Worm (Caenorhabditis elegans) whole organism, L2 larva: ENCODE results near the gene sftb-6.
"Not testable (repeated sequence)": the region's sequence is repeated elsewhere in the genome, so short reads cannot be mapped to it uniquely, and the experiment has no call there.

Experiments used
- F13H6.1 ChIP-seq: sonication (generic microtip); optimal IDR thresholded peaks from 2 replicates; lab custom pipeline; 2016; ENCODE audit warnings: missing genetic modification characterization, missing compliant biosample characterization
- R02D3.7 ChIP-seq: fragments of 150-350 bp; optimal IDR thresholded peaks from 2 replicates; lab custom pipeline; 2014; ENCODE audit warnings: missing biosample characterization, missing genetic modification characterization
- Y55F3AM.14 ChIP-seq: fragments of 200-800 bp; sonication (Bioruptor generic); optimal IDR thresholded peaks from 2 replicates; lab custom pipeline; 2018; ENCODE audit warnings: mild to moderate bottlenecking, missing genetic modification characterization, missing compliant biosample characterization
- ama-1 ChIP-seq: fragments of 150-350 bp; optimal IDR thresholded peaks from 2 replicates; lab custom pipeline; 2018; ENCODE audit warnings: inconsistent platforms
- blmp-1 ChIP-seq: sonication (generic microtip); optimal IDR thresholded peaks from 2 replicates; lab custom pipeline; 2017; ENCODE audit warnings: missing genetic modification characterization, mild to moderate bottlenecking, missing compliant biosample characterization, antibody characterized with exemption, moderate library complexity; ENCODE audit not compliant: insufficient read depth
- ceh-82 ChIP-seq: fragments of 150-350 bp; optimal IDR thresholded peaks from 2 replicates; lab custom pipeline; 2014; ENCODE audit warnings: missing biosample characterization, missing genetic modification characterization
- egl-27 ChIP-seq: sonication (generic microtip); optimal IDR thresholded peaks from 3 replicates; lab custom pipeline; 2017; ENCODE audit warnings: missing biosample characterization, missing genetic modification reagents, missing genetic modification characterization
- elt-1 ChIP-seq: fragments of 150-350 bp; optimal IDR thresholded peaks from 2 replicates; lab custom pipeline; 2014; ENCODE audit warnings: missing biosample characterization, missing genetic modification characterization
- elt-3 ChIP-seq: sonication (generic microtip); optimal IDR thresholded peaks from 2 replicates; lab custom pipeline; 2017; ENCODE audit warnings: missing biosample characterization, missing genetic modification characterization
- gmeb-1 ChIP-seq: fragments of 150-350 bp; optimal IDR thresholded peaks from 2 replicates; lab custom pipeline; 2014; ENCODE audit warnings: missing biosample characterization, missing genetic modification characterization
- lin-11 ChIP-seq: fragments of 150-350 bp; sonication (generic microtip); optimal IDR thresholded peaks from 2 replicates; lab custom pipeline; 2014; ENCODE audit warnings: missing biosample characterization, missing genetic modification characterization, inconsistent platforms, mixed read lengths
- mab-5 ChIP-seq: fragments of 150-350 bp; optimal IDR thresholded peaks from 2 replicates; lab custom pipeline; 2014; ENCODE audit warnings: missing biosample characterization, missing genetic modification characterization
- nhr-11 ChIP-seq: fragments of 150-350 bp; optimal IDR thresholded peaks from 2 replicates; lab custom pipeline; 2014; ENCODE audit warnings: missing biosample characterization, missing genetic modification characterization
- nhr-21 ChIP-seq: fragments of 150-350 bp; optimal IDR thresholded peaks from 2 replicates; lab custom pipeline; 2014; ENCODE audit warnings: missing biosample characterization, missing genetic modification characterization
- nhr-237 ChIP-seq: fragments of 150-350 bp; optimal IDR thresholded peaks from 2 replicates; lab custom pipeline; 2014; ENCODE audit warnings: missing biosample characterization, missing genetic modification characterization
- nhr-25 ChIP-seq: fragments of 150-350 bp; sonication (generic microtip); optimal IDR thresholded peaks from 3 replicates; lab custom pipeline; 2014; ENCODE audit warnings: missing biosample characterization, missing genetic modification characterization
- nhr-6 ChIP-seq: fragments of 150-350 bp; optimal IDR thresholded peaks from 2 replicates; lab custom pipeline; 2014; ENCODE audit warnings: missing biosample characterization, missing genetic modification characterization
- peb-1 ChIP-seq: fragments of 150-350 bp; optimal IDR thresholded peaks from 2 replicates; lab custom pipeline; 2014; ENCODE audit warnings: missing biosample characterization, missing genetic modification characterization
- sma-3 ChIP-seq: sonication (generic microtip); optimal IDR thresholded peaks from 2 replicates; lab custom pipeline; 2016; ENCODE audit warnings: missing genetic modification reagents, missing genetic modification characterization, missing compliant biosample characterization
- sma-9 ChIP-seq, 2 experiments: fragments of 150-350 bp in 1 of 2; sonication (generic microtip) in 1 of 2; optimal IDR thresholded peaks; 2 replicates each; lab custom pipeline; 2014 to 2016; ENCODE audit warnings: missing genetic modification characterization in 2 of 2, mild to moderate bottlenecking in 1 of 2, missing biosample characterization in 1 of 2, missing compliant biosample characterization in 1 of 2, missing genetic modification reagents in 1 of 2, moderate library complexity in 1 of 2
- snpc-4 ChIP-seq: fragments of 150-350 bp; optimal IDR thresholded peaks from 2 replicates; lab custom pipeline; 2014; ENCODE audit warnings: missing biosample characterization, missing genetic modification characterization
- unc-39 ChIP-seq: fragments of 150-350 bp; optimal IDR thresholded peaks from 2 replicates; lab custom pipeline; 2014; ENCODE audit warnings: missing biosample characterization, missing genetic modification characterization
- unc-62 ChIP-seq: fragments of 150-350 bp; optimal IDR thresholded peaks from 2 replicates; lab custom pipeline; 2014; ENCODE audit warnings: missing biosample characterization, missing genetic modification reagents, missing genetic modification characterization
- zag-1 ChIP-seq: fragments of 150-350 bp; optimal IDR thresholded peaks from 2 replicates; lab custom pipeline; 2014; ENCODE audit warnings: missing biosample characterization, missing genetic modification characterization
- ztf-1 ChIP-seq: fragments of 200-800 bp; sonication (Bioruptor generic); conservative IDR thresholded peaks from 2 replicates; pipeline ENCODE4 v1.3.6; 2022; ENCODE audit warnings: missing genetic modification characterization, missing compliant biosample characterization
- ztf-11 ChIP-seq: sonication (generic microtip); optimal IDR thresholded peaks from 2 replicates; lab custom pipeline; 2017; ENCODE audit warnings: missing biosample characterization, missing genetic modification characterization

The sftb-6 gene

ce11 chrII:91419-91818 lies 6.8 kb upstream of the sftb-6 start, which contains the start of gene mcat-1:
mcat-1 (minus strand) TSS chrII:91519.
- TF ChIP-seq gmeb-1 (tag; lab: Kevin White, UChicago) (no peak), nhr-6 (no peak)

ce11 chrII:95177-95576 lies 3.0 kb upstream of the sftb-6 start, which contains the start of gene C50D2.7:
C50D2.7 (minus strand) TSS chrII:95277.
- TF ChIP-seq Y55F3AM.14, result no peak
- TF ChIP-seq ama-1 (lab: Kevin White, UChicago), result no peak
- no peak for TF ChIP-seq ztf-11 (tag; lab: Kevin White, UChicago)
- no peak for TF ChIP-seq zag-1 (tag; lab: Kevin White, UChicago)
- TF ChIP-seq mab-5 (tag; lab: Kevin White, UChicago), result no peak
- TF ChIP-seq elt-1, result no peak
- no peak for TF ChIP-seq ztf-1 (GFP tag; lab: Robert Waterston, UW)
- no peak for TF ChIP-seq sma-3 (GFP tag; lab: Kevin White, UChicago)
- no peak for TF ChIP-seq snpc-4 (tag; lab: Kevin White, UChicago)
- TF ChIP-seq R02D3.7 (tag; lab: Kevin White, UChicago), result no peak

- not testable (repeated sequence) for TF ChIP-seq unc-39 (tag; lab: Kevin White, UChicago); Y55F3AM.14; lin-11 (tag; lab: Kevin White, UChicago)
Measured at ce11 chrII:98894-99293, 690 bp downstream of the sftb-6 start, which contains the start of gene C50D2.10. C50D2.10 (plus strand) TSS chrII:99138.

ce11 chrII:101176-101575 lies 3.0 kb downstream of the sftb-6 start:
- TF ChIP-seq egl-27 (tag; lab: Kevin White, UChicago) (no peak), peb-1 (no peak), gmeb-1 (tag; lab: Kevin White, UChicago) (no peak), nhr-25 (tag; lab: Kevin White, UChicago) (no peak), blmp-1 (tag; lab: Kevin White, UChicago) (no peak), nhr-21 (tag; lab: Kevin White, UChicago) (no peak), lin-11 (tag; lab: Kevin White, UChicago) (no peak), nhr-237 (tag; lab: Kevin White, UChicago) (no peak), Y55F3AM.14 (no peak), F13H6.1 (tag; lab: Kevin White, UChicago) (no peak), zag-1 (tag; lab: Kevin White, UChicago) (no peak), nhr-11 (tag; lab: Kevin White, UChicago) (no peak)

- TF ChIP-seq ceh-82, result no peak
Measured at ce11 chrII:104234-104633, 6.0 kb downstream of the sftb-6 start, which contains the start of gene col-68. col-68 (plus strand) TSS chrII:104534.

ce11 chrII:105327-105882 lies 7.2 kb downstream of the sftb-6 start:
- TF ChIP-seq mab-5 (tag; lab: Kevin White, UChicago), result no peak
- no peak for TF ChIP-seq elt-3
- no peak for TF ChIP-seq nhr-25 (tag; lab: Kevin White, UChicago)
- TF ChIP-seq snpc-4 (tag; lab: Kevin White, UChicago), result no peak
- TF ChIP-seq elt-1, result no peak
- TF ChIP-seq ama-1 (lab: Kevin White, UChicago), result no peak
- no peak for TF ChIP-seq lin-11 (tag; lab: Kevin White, UChicago)
- no peak for TF ChIP-seq sma-9 (GFP tag; optimal IDR thresholded peaks at IDR 0.05; lab: Kevin White, UChicago)
- TF ChIP-seq sma-9 (tag; optimal IDR thresholded peaks at IDR 0.05; lab: Kevin White, UChicago), result no peak
- no peak for TF ChIP-seq unc-62 (GFP tag; lab: Kevin White, UChicago)
- TF ChIP-seq, all 48 proteins: peak for 0

- no peak for TF ChIP-seq mab-5 (tag; lab: Kevin White, UChicago)
- TF ChIP-seq lin-11 (tag; lab: Kevin White, UChicago), result no peak
- TF ChIP-seq, all 48 proteins: peak for 0
Measured at ce11 chrII:105889-106288, 7.7 kb downstream of the sftb-6 start, which contains the start of gene txt-1. txt-1 (plus strand) TSS chrII:106189.
